Fruit fly (Drosophila melanogaster) whole organism, prepupa: ENCODE data around the gene Atg18a.
A peak's percentile ranks its signal among the peaks of the same experiment; 100 is the strongest.

ENCODE experiments used
- Blimp-1 ChIP-seq: fragments of 200-800 bp; sonication (Bioruptor generic); optimal IDR thresholded peaks from 3 replicates; lab custom pipeline; 2017; ENCODE audit warnings: missing biosample characterization, missing genetic modification characterization, mild to moderate bottlenecking, moderate library complexity, missing genetic modification reagents
- CG10631 ChIP-seq: fragments of 200-800 bp; sonication (Bioruptor generic); optimal IDR thresholded peaks from 2 replicates; lab custom pipeline; 2016; ENCODE audit warnings: missing biosample characterization, missing genetic modification characterization
- CG10669 ChIP-seq: fragments of 200-800 bp; sonication (Bioruptor generic); optimal IDR thresholded peaks from 3 replicates; lab custom pipeline; 2018; ENCODE audit warnings: missing biosample characterization, mild to moderate bottlenecking, missing genetic modification characterization, moderate library complexity
- CG11294 ChIP-seq: fragments of 200-800 bp; sonication (Bioruptor generic); IDR thresholded peaks from 2 replicates; pipeline ENCODE4 v1.3.6; 2022; ENCODE audit warnings: missing biosample characterization, missing genetic modification characterization
- CG11762 ChIP-seq: fragments of 200-800 bp; sonication (Bioruptor generic); optimal IDR thresholded peaks from 3 replicates; lab custom pipeline; 2016; ENCODE audit warnings: missing biosample characterization, missing genetic modification characterization; ENCODE audit not compliant: insufficient read depth
- CG11902 ChIP-seq: fragments of 200-800 bp; sonication (Bioruptor generic); optimal IDR thresholded peaks from 3 replicates; lab custom pipeline; 2016; ENCODE audit warnings: missing biosample characterization, missing genetic modification characterization
- CG15336 ChIP-seq: fragments of 200-800 bp; sonication (Bioruptor generic); IDR thresholded peaks from 2 replicates; pipeline ENCODE4 v1.3.6; 2022; ENCODE audit warnings: missing biosample characterization, missing genetic modification characterization
- CG16779 ChIP-seq: fragments of 200-800 bp; sonication (Bioruptor generic); optimal IDR thresholded peaks from 3 replicates; lab custom pipeline; 2017; ENCODE audit warnings: missing biosample characterization, mild to moderate bottlenecking, missing genetic modification characterization
- CG3032 ChIP-seq: fragments of 200-800 bp; optimal IDR thresholded peaks from 2 replicates; lab custom pipeline; 2019; ENCODE audit warnings: missing biosample characterization, mild to moderate bottlenecking, missing genetic modification characterization, moderate library complexity
- CG31627 ChIP-seq: fragments of 200-800 bp; sonication (Bioruptor generic); optimal IDR thresholded peaks from 3 replicates; lab custom pipeline; 2016; ENCODE audit warnings: missing biosample characterization, missing genetic modification characterization
- CG34406 ChIP-seq: fragments of 200-800 bp; sonication (Bioruptor generic); optimal IDR thresholded peaks from 3 replicates; lab custom pipeline; 2016; ENCODE audit warnings: missing biosample characterization, missing genetic modification characterization
- CG3919 ChIP-seq: fragments of 200-800 bp; sonication (Bioruptor generic); optimal IDR thresholded peaks from 3 replicates; lab custom pipeline; 2016; ENCODE audit warnings: missing biosample characterization, missing genetic modification characterization
- CG4318 ChIP-seq: fragments of 200-800 bp; sonication (Bioruptor generic); optimal IDR thresholded peaks from 3 replicates; lab custom pipeline; 2017; ENCODE audit warnings: missing biosample characterization, mild to moderate bottlenecking, missing genetic modification characterization
- CG6163 ChIP-seq: fragments of 200-800 bp; sonication (Bioruptor generic); IDR thresholded peaks from 3 replicates; pipeline ENCODE4 v1.3.6; 2022; ENCODE audit warnings: missing biosample characterization, missing genetic modification characterization
- CG6276 ChIP-seq: fragments of 200-800 bp; sonication (Bioruptor generic); optimal IDR thresholded peaks from 2 replicates; lab custom pipeline; 2017; ENCODE audit warnings: missing biosample characterization, mild to moderate bottlenecking, missing genetic modification characterization
- CG6792 ChIP-seq: fragments of 200-800 bp; sonication (Bioruptor generic); optimal IDR thresholded peaks from 3 replicates; lab custom pipeline; 2016; ENCODE audit warnings: missing biosample characterization, missing genetic modification characterization
- CG6808 ChIP-seq: fragments of 200-800 bp; sonication (Bioruptor generic); optimal IDR thresholded peaks from 3 replicates; lab custom pipeline; 2017; ENCODE audit warnings: missing biosample characterization, missing genetic modification characterization, mild to moderate bottlenecking, moderate library complexity, missing genetic modification reagents
- CG6854 ChIP-seq: fragments of 200-800 bp; sonication (Bioruptor generic); optimal IDR thresholded peaks from 2 replicates; lab custom pipeline; 2017; ENCODE audit warnings: missing biosample characterization, mild to moderate bottlenecking, missing genetic modification characterization
- CG8119 ChIP-seq: fragments of 200-800 bp; sonication (Bioruptor generic); IDR thresholded peaks from 3 replicates; pipeline ENCODE4 v1.3.6; 2022; ENCODE audit warnings: missing biosample characterization, missing genetic modification characterization
- CG8319 ChIP-seq: fragments of 200-800 bp; sonication (Bioruptor generic); optimal IDR thresholded peaks from 3 replicates; lab custom pipeline; 2016; ENCODE audit warnings: missing biosample characterization, missing genetic modification characterization
- CG8632 ChIP-seq: fragments of 200-800 bp; sonication (Bioruptor generic); optimal IDR thresholded peaks from 3 replicates; lab custom pipeline; 2016; ENCODE audit warnings: missing biosample characterization, missing genetic modification characterization
- Eip75B ChIP-seq: fragments of 200-800 bp; sonication (Bioruptor generic); optimal IDR thresholded peaks from 3 replicates; lab custom pipeline; 2016; ENCODE audit warnings: missing biosample characterization, missing genetic modification characterization
- Eip78C ChIP-seq: fragments of 200-800 bp; sonication (Bioruptor generic); peaks from one replicate; lab custom pipeline; 2016; ENCODE audit warnings: missing biosample characterization, missing genetic modification characterization
- Eip93F ChIP-seq: fragments of 200-800 bp; sonication (Bioruptor generic); optimal IDR thresholded peaks from 2 replicates; lab custom pipeline; 2016; ENCODE audit warnings: missing biosample characterization, mild to moderate bottlenecking, missing genetic modification characterization
- Ets21C ChIP-seq: fragments of 200-800 bp; sonication (Bioruptor generic); optimal IDR thresholded peaks from 3 replicates; lab custom pipeline; 2016; ENCODE audit warnings: missing biosample characterization, missing genetic modification characterization
- Gug ChIP-seq: fragments of 200-800 bp; sonication (Bioruptor generic); IDR thresholded peaks from 2 replicates; pipeline ENCODE4 v1.3.6; 2022; ENCODE audit warnings: missing biosample characterization, missing genetic modification characterization
- Hr38 ChIP-seq: sonication (Bioruptor generic); optimal IDR thresholded peaks from 2 replicates; lab custom pipeline; 2016; ENCODE audit warnings: missing biosample characterization, missing genetic modification characterization
- Hr39 ChIP-seq: fragments of 200-800 bp; sonication (Bioruptor generic); optimal IDR thresholded peaks from 2 replicates; lab custom pipeline; 2016; ENCODE audit warnings: missing biosample characterization, missing genetic modification characterization
- Hr4 ChIP-seq: fragments of 200-800 bp; sonication (Bioruptor generic); optimal IDR thresholded peaks from 3 replicates; lab custom pipeline; 2016; ENCODE audit warnings: missing biosample characterization, missing genetic modification characterization
- Lpt ChIP-seq: fragments of 200-800 bp; sonication (Bioruptor generic); optimal IDR thresholded peaks from 3 replicates; lab custom pipeline; 2016; ENCODE audit warnings: missing biosample characterization, missing genetic modification characterization
- Met ChIP-seq: fragments of 200-800 bp; sonication (Bioruptor generic); optimal IDR thresholded peaks from 3 replicates; lab custom pipeline; 2016; ENCODE audit warnings: missing biosample characterization, missing genetic modification characterization
- OdsH ChIP-seq: fragments of 200-800 bp; sonication (Bioruptor generic); optimal IDR thresholded peaks from 3 replicates; lab custom pipeline; 2016; ENCODE audit warnings: missing biosample characterization, missing genetic modification characterization
- Smox ChIP-seq: fragments of 200-800 bp; sonication (Bioruptor generic); optimal IDR thresholded peaks from 3 replicates; lab custom pipeline; 2016; ENCODE audit warnings: missing biosample characterization, missing genetic modification characterization
- Sox102F ChIP-seq: fragments of 200-800 bp; sonication (Bioruptor generic); optimal IDR thresholded peaks from 2 replicates; lab custom pipeline; 2016; ENCODE audit warnings: missing biosample characterization, mild to moderate bottlenecking, missing genetic modification characterization
- Sox14 ChIP-seq: fragments of 200-800 bp; sonication (Bioruptor generic); optimal IDR thresholded peaks from 3 replicates; lab custom pipeline; 2016; ENCODE audit warnings: missing biosample characterization, missing genetic modification characterization
- Sox15 ChIP-seq: fragments of 200-800 bp; sonication (Bioruptor generic); optimal IDR thresholded peaks from 3 replicates; lab custom pipeline; 2016; ENCODE audit warnings: missing biosample characterization, missing genetic modification characterization
- achi ChIP-seq: fragments of 200-800 bp; sonication (Bioruptor generic); optimal IDR thresholded peaks from 3 replicates; lab custom pipeline; 2016; ENCODE audit warnings: missing biosample characterization, missing genetic modification characterization
- acj6 ChIP-seq: fragments of 200-800 bp; sonication (Bioruptor generic); optimal IDR thresholded peaks from 3 replicates; lab custom pipeline; 2016; ENCODE audit warnings: missing biosample characterization, missing genetic modification characterization
- cyc ChIP-seq: fragments of 200-800 bp; sonication (Bioruptor generic); optimal IDR thresholded peaks from 3 replicates; lab custom pipeline; 2016; ENCODE audit warnings: missing biosample characterization, missing genetic modification characterization
- dsx ChIP-seq: fragments of 200-800 bp; optimal IDR thresholded peaks from 3 replicates; lab custom pipeline; 2019; ENCODE audit warnings: missing biosample characterization, mild to moderate bottlenecking, missing genetic modification characterization, moderate library complexity; ENCODE audit not compliant: poor library complexity, severe bottlenecking
- eg ChIP-seq: fragments of 200-800 bp; sonication (Bioruptor generic); IDR thresholded peaks from 3 replicates; pipeline ENCODE4 v1.3.6; 2022; ENCODE audit warnings: missing biosample characterization, missing genetic modification characterization
- esn ChIP-seq: fragments of 200-800 bp; sonication (Bioruptor generic); optimal IDR thresholded peaks from 2 replicates; lab custom pipeline; 2016; ENCODE audit warnings: missing biosample characterization, mild to moderate bottlenecking, missing genetic modification characterization, moderate library complexity
- fd59A ChIP-seq: fragments of 200-800 bp; sonication (Bioruptor generic); optimal IDR thresholded peaks from 2 replicates; lab custom pipeline; 2017; ENCODE audit warnings: missing biosample characterization, mild to moderate bottlenecking, missing genetic modification characterization, missing genetic modification reagents
- fd85E ChIP-seq: fragments of 200-800 bp; sonication (Bioruptor generic); optimal IDR thresholded peaks from 3 replicates; lab custom pipeline; 2016; ENCODE audit warnings: missing biosample characterization, missing genetic modification characterization
- fkh ChIP-seq: fragments of 200-800 bp; sonication (Bioruptor generic); optimal IDR thresholded peaks from 3 replicates; lab custom pipeline; 2017; ENCODE audit warnings: missing biosample characterization, mild to moderate bottlenecking, missing genetic modification characterization, moderate library complexity
- net ChIP-seq: fragments of 200-800 bp; sonication (Bioruptor generic); optimal IDR thresholded peaks from 3 replicates; lab custom pipeline; 2016; ENCODE audit warnings: missing biosample characterization, missing genetic modification characterization
- pdm3 ChIP-seq: fragments of 200-800 bp; sonication (Bioruptor generic); optimal IDR thresholded peaks from 3 replicates; lab custom pipeline; 2016; ENCODE audit warnings: missing biosample characterization, missing genetic modification characterization
- salr ChIP-seq, 2 experiments: fragments of 200-800 bp; sonication (Bioruptor generic); optimal IDR thresholded peaks; 3 replicates each; lab custom pipeline; 2016 to 2018; ENCODE audit warnings: missing biosample characterization in 2 of 2, missing genetic modification characterization in 2 of 2, mild to moderate bottlenecking in 1 of 2
- spab ChIP-seq: fragments of 200-800 bp; sonication (Bioruptor generic); optimal IDR thresholded peaks from 2 replicates; lab custom pipeline; 2017; ENCODE audit warnings: missing biosample characterization, mild to moderate bottlenecking, missing genetic modification characterization, missing genetic modification reagents
- svp ChIP-seq: fragments of 200-800 bp; sonication (Bioruptor generic); peaks from one replicate; lab custom pipeline; 2016; ENCODE audit warnings: missing biosample characterization, missing genetic modification characterization
- topi ChIP-seq: fragments of 200-800 bp; sonication (Bioruptor generic); optimal IDR thresholded peaks from 3 replicates; lab custom pipeline; 2016; ENCODE audit warnings: missing biosample characterization, missing genetic modification characterization

The Atg18a gene

DNA sequence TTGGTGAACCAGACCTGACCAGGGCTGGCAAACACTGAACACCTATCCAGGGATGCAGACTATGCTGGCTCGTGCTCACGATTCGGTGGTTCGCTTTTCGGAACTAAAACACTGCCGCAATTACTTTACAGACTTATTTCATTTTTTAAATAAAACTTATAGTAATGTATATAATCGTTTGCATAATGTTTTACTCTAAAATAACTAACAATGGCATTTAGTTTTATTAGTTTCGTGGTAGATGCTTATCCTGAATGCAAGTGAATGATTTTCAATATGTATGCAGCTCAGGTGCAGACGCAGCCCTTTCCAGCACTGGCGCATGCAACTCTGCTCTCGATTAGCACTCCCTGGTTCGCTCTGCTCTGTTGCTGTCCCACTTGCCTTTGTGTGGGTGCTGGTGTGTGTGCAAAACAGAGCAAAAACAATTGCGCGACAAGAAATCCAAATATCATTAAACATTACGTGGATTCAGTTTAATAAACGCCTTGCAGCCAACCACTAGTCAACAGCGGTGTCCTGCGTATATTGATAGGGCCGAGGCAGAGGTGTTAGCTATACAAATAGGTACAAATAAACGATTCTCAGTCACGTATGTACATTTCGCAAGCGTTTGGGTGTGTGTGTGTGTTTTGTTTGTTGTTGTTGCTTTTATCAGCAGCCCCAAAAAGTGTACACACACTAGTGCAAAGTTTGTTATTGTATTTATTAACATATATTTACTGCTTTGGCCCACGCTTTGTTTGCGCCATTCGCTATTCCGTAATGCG is at the start of gene Atg18a, which contains the start of gene ERR:
Gene Atg18a (plus strand): TSS at position 231 of the 770 bp plus-strand sequence.
Gene ERR (minus strand): TSS at position 45 of the 770 bp plus-strand sequence.
- peak; percentile 90 for TF ChIP-seq Hr4 (GFP tag; lab: Kevin White, UChicago)
- TF ChIP-seq CG11902 (GFP tag; lab: Kevin White, UChicago) = peak; percentile 91
- peak; percentile 78 for TF ChIP-seq topi
- TF ChIP-seq Sox14 (GFP tag; lab: Kevin White, UChicago) = peak; percentile 93
- TF ChIP-seq CG3032 (tag; lab: Kevin White, UChicago) = peak; percentile 90
- peak; percentile 67 for TF ChIP-seq net (GFP tag; lab: Kevin White, UChicago)
- TF ChIP-seq Gug = peak; percentile 82
- peak; percentile 70 for TF ChIP-seq CG8632 (GFP tag; lab: Kevin White, UChicago)
- TF ChIP-seq CG3919 = peak; percentile 85
- TF ChIP-seq CG6163 (GFP tag; lab: Robert Waterston, UW) = peak; percentile 85
- peak; percentile 67 for TF ChIP-seq fd85E (GFP tag; lab: Kevin White, UChicago)
- TF ChIP-seq Hr38 (GFP tag; lab: Kevin White, UChicago) = peak; percentile 60
- TF ChIP-seq Met (GFP tag; lab: Kevin White, UChicago) = peak; percentile 88
- no peak for TF ChIP-seq CG16779 (tag; lab: Kevin White, UChicago)
- peak; percentile 75 for TF ChIP-seq CG8119
- TF ChIP-seq Sox15 = peak; percentile 90
- no peak for TF ChIP-seq Eip93F (GFP tag; lab: Kevin White, UChicago)
- peak; percentile 82 for TF ChIP-seq CG34406 (GFP tag; lab: Kevin White, UChicago)
- TF ChIP-seq acj6 (GFP tag; lab: Kevin White, UChicago) = peak; percentile 89
- peak; percentile 89 for TF ChIP-seq OdsH
- peak; percentile 20 for TF ChIP-seq CG6854
- peak; percentile 63 for TF ChIP-seq fkh (GFP tag; lab: Kevin White, UChicago)
- TF ChIP-seq CG11294 (GFP tag; lab: Robert Waterston, UW) = peak; percentile 76; the same call in 1 of the 2 replicates
- peak; percentile 63 for TF ChIP-seq CG15336 (GFP tag; lab: Robert Waterston, UW)
- peak; percentile 94 for TF ChIP-seq Hr39 (GFP tag; lab: Kevin White, UChicago)
- TF ChIP-seq fd59A (GFP tag; lab: Kevin White, UChicago) = peak; percentile 71
- peak; percentile 73 for TF ChIP-seq Lpt (GFP tag; lab: Kevin White, UChicago)
- TF ChIP-seq pdm3 (GFP tag; lab: Kevin White, UChicago) = no peak
- TF ChIP-seq CG6792 = peak; percentile 80
- peak; percentile 87 for TF ChIP-seq Ets21C (GFP tag; lab: Kevin White, UChicago)
- TF ChIP-seq Eip75B (GFP tag; lab: Kevin White, UChicago) = peak; percentile 86
- peak; percentile 58 for TF ChIP-seq CG6808
- peak; percentile 51 for TF ChIP-seq Blimp-1 (GFP tag; lab: Kevin White, UChicago)
- peak; percentile 82 for TF ChIP-seq achi
- peak; percentile 95 for TF ChIP-seq CG31627 (GFP tag; lab: Kevin White, UChicago)
- peak; percentile 61 for TF ChIP-seq CG11762 (GFP tag; lab: Kevin White, UChicago)
- TF ChIP-seq salr (GFP tag; optimal IDR thresholded peaks at IDR 0.05; lab: Kevin White, UChicago) = peak in 1 of 2 experiments; percentile 60
- TF ChIP-seq CG6276 = no peak
- TF ChIP-seq Eip78C (GFP tag; lab: Kevin White, UChicago) = peak; percentile 85
- TF ChIP-seq spab (GFP tag; lab: Kevin White, UChicago) = no peak
- TF ChIP-seq cyc (GFP tag; lab: Kevin White, UChicago) = peak; percentile 91
- TF ChIP-seq svp (GFP tag; lab: Kevin White, UChicago) = no peak
- peak; percentile 82 for TF ChIP-seq CG8319
- TF ChIP-seq CG10669 (GFP tag; lab: Kevin White, UChicago) = no peak
- peak; percentile 65 for TF ChIP-seq dsx (GFP tag; lab: Kevin White, UChicago)
- TF ChIP-seq eg (GFP tag; lab: Robert Waterston, UW) = peak; percentile 91
- peak; percentile 93 for TF ChIP-seq CG10631 (GFP tag; lab: Kevin White, UChicago)
- TF ChIP-seq Sox102F = peak; percentile 81
- peak; percentile 85 for TF ChIP-seq CG4318 (GFP tag; lab: Kevin White, UChicago)
- TF ChIP-seq esn (GFP tag; lab: Kevin White, UChicago) = peak; percentile 88
- TF ChIP-seq Smox (GFP tag; lab: Kevin White, UChicago) = no peak
